Worm (Caenorhabditis elegans) whole organism, L4 larva: ENCODE results near the gene twk-44.

Source experiments
- R02D3.7 ChIP-seq: fragments of 150-350 bp; sonication (generic microtip); optimal IDR thresholded peaks from 3 replicates; lab custom pipeline; 2014; ENCODE audit warnings: missing biosample characterization, missing genetic modification characterization
- T20F7.1 ChIP-seq: fragments of 200-800 bp; sonication (Bioruptor generic); optimal IDR thresholded peaks from 2 replicates; lab custom pipeline; 2018; ENCODE audit warnings: mild to moderate bottlenecking, missing genetic modification characterization, missing compliant biosample characterization
- T26A8.4 ChIP-seq: fragments of 200-800 bp; sonication (Bioruptor generic); IDR thresholded peaks from 2 replicates; pipeline ENCODE4 v1.3.6; 2022; ENCODE audit warnings: missing genetic modification characterization, missing compliant biosample characterization
- Y48G9A.11 ChIP-seq: fragments of 200-800 bp; sonication (Bioruptor generic); IDR thresholded peaks from 2 replicates; pipeline ENCODE4 v1.3.6; 2022; ENCODE audit warnings: missing genetic modification reagents, missing genetic modification characterization, missing compliant biosample characterization
- ZK337.2 ChIP-seq: fragments of 200-800 bp; sonication (Bioruptor generic); IDR thresholded peaks from 2 replicates; pipeline ENCODE4 v1.3.6; 2022; ENCODE audit warnings: missing genetic modification reagents, missing genetic modification characterization, missing compliant biosample characterization
- ZK546.5 ChIP-seq, 2 experiments: sonication (generic microtip); optimal IDR thresholded peaks; 2 replicates each; lab custom pipeline; 2017; ENCODE audit warnings: missing biosample characterization in 2 of 2, missing genetic modification characterization in 2 of 2
- aha-1 ChIP-seq: fragments of 150-350 bp; peaks from one replicate; lab custom pipeline; 2014; ENCODE audit warnings: missing biosample characterization, missing genetic modification characterization
- ceh-82 ChIP-seq: sonication (generic microtip); optimal IDR thresholded peaks from 2 replicates; lab custom pipeline; 2017; ENCODE audit warnings: missing biosample characterization, missing genetic modification characterization
- daf-12 ChIP-seq: fragments of 150-350 bp; optimal IDR thresholded peaks from 2 replicates; lab custom pipeline; 2014; ENCODE audit warnings: missing biosample characterization, missing genetic modification reagents, missing genetic modification characterization
- daf-8 ChIP-seq: fragments of 200-800 bp; sonication (Bioruptor generic); IDR thresholded peaks from 2 replicates; pipeline ENCODE4 v1.3.6; 2022; ENCODE audit warnings: missing genetic modification characterization, missing compliant biosample characterization
- dmd-6 ChIP-seq: fragments of 200-800 bp; sonication (Bioruptor generic); IDR thresholded peaks from 2 replicates; pipeline ENCODE4 v1.3.6; 2022; ENCODE audit warnings: missing genetic modification reagents, missing genetic modification characterization, missing compliant biosample characterization
- dve-1 ChIP-seq: sonication (generic microtip); optimal IDR thresholded peaks from 2 replicates; lab custom pipeline; 2017; ENCODE audit warnings: antibody characterized with exemption, mild to moderate bottlenecking, missing genetic modification characterization, missing compliant biosample characterization; ENCODE audit not compliant: insufficient read depth
- egl-27 ChIP-seq: sonication (generic microtip); optimal IDR thresholded peaks from 3 replicates; lab custom pipeline; 2017; ENCODE audit warnings: missing biosample characterization, missing genetic modification reagents, missing genetic modification characterization
- egl-43 ChIP-seq: fragments of 200-800 bp; sonication (Bioruptor generic); IDR thresholded peaks from 2 replicates; pipeline ENCODE4 v1.3.6; 2022; ENCODE audit warnings: missing genetic modification reagents, missing genetic modification characterization, missing compliant biosample characterization
- fkh-10 ChIP-seq: fragments of 150-350 bp; optimal IDR thresholded peaks from 2 replicates; lab custom pipeline; 2014; ENCODE audit warnings: missing biosample characterization, missing genetic modification reagents, missing genetic modification characterization
- fos-1 ChIP-seq: fragments of 150-350 bp; optimal IDR thresholded peaks from 2 replicates; lab custom pipeline; 2014; ENCODE audit warnings: missing biosample characterization, missing genetic modification characterization
- lim-7 ChIP-seq: fragments of 200-800 bp; sonication (Bioruptor generic); IDR thresholded peaks from 2 replicates; pipeline ENCODE4 v1.3.6; 2022; ENCODE audit warnings: missing genetic modification characterization, missing compliant biosample characterization
- lin-1 ChIP-seq: fragments of 200-800 bp; sonication (Bioruptor generic); IDR thresholded peaks from 2 replicates; pipeline ENCODE4 v1.3.6; 2022; ENCODE audit warnings: missing genetic modification reagents, missing genetic modification characterization, missing compliant biosample characterization
- lin-38 ChIP-seq: fragments of 200-800 bp; sonication (Bioruptor generic); IDR thresholded peaks from 2 replicates; pipeline ENCODE4 v1.3.6; 2022; ENCODE audit warnings: missing genetic modification reagents, missing genetic modification characterization, missing compliant biosample characterization
- lir-3 ChIP-seq: sonication (generic microtip); optimal IDR thresholded peaks from 2 replicates; lab custom pipeline; 2016; ENCODE audit warnings: mild to moderate bottlenecking, missing genetic modification characterization, missing compliant biosample characterization
- madf-5 ChIP-seq, 2 experiments: fragments of 200-800 bp; sonication (Bioruptor generic); IDR thresholded peaks; 2 replicates each; pipeline ENCODE4 v1.3.6; 2022; ENCODE audit warnings: missing compliant biosample characterization in 2 of 2, missing genetic modification characterization in 2 of 2
- madf-9 ChIP-seq: fragments of 200-800 bp; sonication (Bioruptor generic); conservative IDR thresholded peaks from 2 replicates; pipeline ENCODE4 v1.3.6; 2022; ENCODE audit warnings: missing genetic modification reagents, missing genetic modification characterization, missing compliant biosample characterization
- mdl-1 ChIP-seq, 2 experiments: fragments of 150-350 bp in 1 of 2; sonication (generic microtip) in 1 of 2; optimal IDR thresholded peaks; 2 replicates each; lab custom pipeline; 2014 to 2017; ENCODE audit warnings: missing biosample characterization in 2 of 2, missing genetic modification characterization in 2 of 2
- mdt-29 ChIP-seq: fragments of 200-800 bp; sonication (Bioruptor generic); IDR thresholded peaks from 2 replicates; pipeline ENCODE4 v1.3.6; 2022; ENCODE audit warnings: missing genetic modification reagents, missing genetic modification characterization, missing compliant biosample characterization
- mep-1 ChIP-seq: fragments of 150-350 bp; sonication (generic microtip); optimal IDR thresholded peaks from 3 replicates; lab custom pipeline; 2014; ENCODE audit warnings: missing biosample characterization, missing genetic modification characterization
- mes-2 ChIP-seq: sonication (generic microtip); optimal IDR thresholded peaks from 2 replicates; lab custom pipeline; 2016; ENCODE audit warnings: missing genotype, mild to moderate bottlenecking, missing genetic modification characterization, missing compliant biosample characterization; ENCODE audit not compliant: poor library complexity, severe bottlenecking
- mxl-3 ChIP-seq: fragments of 200-800 bp; sonication (Bioruptor generic); optimal IDR thresholded peaks from 2 replicates; lab custom pipeline; 2018; ENCODE audit warnings: mild to moderate bottlenecking, missing genetic modification characterization, missing compliant biosample characterization
- nhr-102 ChIP-seq: sonication (generic microtip); optimal IDR thresholded peaks from 2 replicates; lab custom pipeline; 2016; ENCODE audit warnings: mild to moderate bottlenecking, missing genetic modification characterization, moderate library complexity, missing compliant biosample characterization
- nhr-11 ChIP-seq: fragments of 150-350 bp; optimal IDR thresholded peaks from 2 replicates; lab custom pipeline; 2014; ENCODE audit warnings: missing biosample characterization, missing genetic modification characterization
- nhr-28 ChIP-seq: fragments of 150-350 bp; optimal IDR thresholded peaks from 2 replicates; lab custom pipeline; 2014; ENCODE audit warnings: missing biosample characterization, missing genetic modification characterization
- nhr-41 ChIP-seq: fragments of 200-800 bp; sonication (Bioruptor generic); IDR thresholded peaks from 2 replicates; pipeline ENCODE4 v1.3.6; 2022; ENCODE audit warnings: missing genetic modification reagents, missing genetic modification characterization, missing compliant biosample characterization
- nhr-48 ChIP-seq: sonication (generic microtip); optimal IDR thresholded peaks from 2 replicates; lab custom pipeline; 2016; ENCODE audit warnings: mild to moderate bottlenecking, missing genetic modification characterization, missing compliant biosample characterization
- nhr-6 ChIP-seq: fragments of 150-350 bp; optimal IDR thresholded peaks from 2 replicates; lab custom pipeline; 2014; ENCODE audit warnings: missing biosample characterization, missing genetic modification characterization
- rbr-2 ChIP-seq: sonication (generic microtip); optimal IDR thresholded peaks from 2 replicates; lab custom pipeline; 2016; ENCODE audit warnings: missing genotype, missing genetic modification characterization, missing compliant biosample characterization
- saeg-2 ChIP-seq: fragments of 200-800 bp; sonication (Bioruptor generic); IDR thresholded peaks from 2 replicates; pipeline ENCODE4 v1.3.6; 2022; ENCODE audit warnings: missing genetic modification reagents, missing genetic modification characterization, missing compliant biosample characterization
- skn-1 ChIP-seq: fragments of 150-350 bp; optimal IDR thresholded peaks from 2 replicates; lab custom pipeline; 2014; ENCODE audit warnings: missing biosample characterization, missing genetic modification characterization
- snpc-1.2 ChIP-seq: fragments of 200-800 bp; sonication (Bioruptor generic); IDR thresholded peaks from 2 replicates; pipeline ENCODE4 v1.3.6; 2022; ENCODE audit warnings: missing genetic modification reagents, missing genetic modification characterization, missing compliant biosample characterization
- tra-1 ChIP-seq: fragments of 200-800 bp; sonication (Bioruptor generic); IDR thresholded peaks from 2 replicates; pipeline ENCODE4 v1.3.6; 2022; ENCODE audit warnings: missing genetic modification reagents, missing genetic modification characterization, missing compliant biosample characterization
- unc-130 ChIP-seq: sonication (generic microtip); optimal IDR thresholded peaks from 2 replicates; lab custom pipeline; 2016; ENCODE audit warnings: missing genetic modification reagents, missing genetic modification characterization, missing compliant biosample characterization
- zfp-2 ChIP-seq: sonication (generic microtip); optimal IDR thresholded peaks from 2 replicates; lab custom pipeline; 2016; ENCODE audit warnings: mild to moderate bottlenecking, missing genetic modification characterization, missing compliant biosample characterization
- zfp-3 ChIP-seq: fragments of 200-800 bp; sonication (Bioruptor generic); conservative IDR thresholded peaks from 2 replicates; pipeline ENCODE4 v1.3.6; 2022; ENCODE audit warnings: missing genetic modification reagents, missing genetic modification characterization, missing compliant biosample characterization

Gene twk-44

DNA sequence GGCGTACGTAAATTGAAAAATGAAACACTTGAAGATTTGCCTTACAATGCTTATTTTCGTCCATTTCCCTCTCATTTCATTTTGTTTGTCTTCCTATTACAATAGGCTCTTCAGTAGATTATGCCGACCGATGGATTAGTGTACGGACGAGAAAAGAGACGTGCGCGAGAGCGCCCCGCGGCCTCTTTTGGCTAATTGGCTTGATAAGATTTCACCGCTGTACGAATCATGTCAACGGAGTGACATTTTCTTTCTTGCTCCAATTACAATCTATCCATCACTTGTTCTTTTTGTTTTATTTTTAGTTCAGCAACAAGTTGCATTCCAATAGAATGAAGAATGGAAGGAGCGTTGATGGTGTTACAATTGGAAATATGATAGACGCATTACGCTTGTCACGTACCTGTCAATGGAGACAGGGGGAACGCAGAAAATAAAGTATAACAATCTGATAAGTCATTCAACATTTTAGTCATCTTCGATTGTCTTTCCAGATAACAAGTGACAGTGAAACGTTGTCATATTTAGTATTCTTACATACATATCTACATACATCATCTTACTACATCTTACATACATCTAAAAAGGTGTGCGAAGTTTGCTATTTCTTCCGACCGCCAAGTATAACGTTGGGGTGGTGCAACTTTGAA, 18.7 kb downstream of the twk-44 start (continued):
- TF ChIP-seq dve-1 (tag; lab: Kevin White, UChicago), result peak; percentile 64
- TF ChIP-seq fkh-10 (GFP tag; lab: Kevin White, UChicago), result no peak
- no peak for TF ChIP-seq lin-38 (GFP tag; lab: Robert Waterston, UW)
- TF ChIP-seq egl-43 (GFP tag; lab: Robert Waterston, UW), result no peak
- TF ChIP-seq dmd-6 (GFP tag; lab: Robert Waterston, UW), result peak; percentile 81
- TF ChIP-seq mep-1 (tag; lab: Kevin White, UChicago), result no peak
- TF ChIP-seq mxl-3, result no peak

DNA sequence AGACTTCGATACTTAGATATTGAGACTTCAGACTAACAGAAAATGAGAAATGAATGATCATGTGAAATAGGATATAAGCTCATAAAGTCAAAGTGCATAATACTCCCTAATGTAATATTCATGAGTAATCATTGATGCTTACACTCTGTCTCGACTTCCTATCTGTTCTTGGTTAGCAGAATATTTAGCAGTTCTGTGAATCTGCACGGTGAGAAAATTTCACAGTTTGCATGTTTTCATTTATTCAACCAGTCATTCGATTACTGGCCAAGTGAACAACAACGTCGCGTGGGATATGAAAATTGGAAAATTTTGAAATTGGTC, 19.5 kb downstream of the twk-44 start:
- no peak for TF ChIP-seq zfp-2 (tag; lab: Kevin White, UChicago)
- no peak for TF ChIP-seq R02D3.7 (tag; lab: Kevin White, UChicago)
- no peak for TF ChIP-seq nhr-48 (tag; lab: Kevin White, UChicago)
- TF ChIP-seq dmd-6 (GFP tag; lab: Robert Waterston, UW), result no peak
- TF ChIP-seq T26A8.4 (GFP tag; lab: Robert Waterston, UW), result no peak
- no peak for TF ChIP-seq nhr-102 (tag; lab: Kevin White, UChicago)
- no peak for TF ChIP-seq unc-130 (GFP tag; lab: Kevin White, UChicago)
- TF ChIP-seq skn-1, result no peak
- no peak for TF ChIP-seq mes-2 (tag; lab: Kevin White, UChicago)
- no peak for TF ChIP-seq aha-1

DNA sequence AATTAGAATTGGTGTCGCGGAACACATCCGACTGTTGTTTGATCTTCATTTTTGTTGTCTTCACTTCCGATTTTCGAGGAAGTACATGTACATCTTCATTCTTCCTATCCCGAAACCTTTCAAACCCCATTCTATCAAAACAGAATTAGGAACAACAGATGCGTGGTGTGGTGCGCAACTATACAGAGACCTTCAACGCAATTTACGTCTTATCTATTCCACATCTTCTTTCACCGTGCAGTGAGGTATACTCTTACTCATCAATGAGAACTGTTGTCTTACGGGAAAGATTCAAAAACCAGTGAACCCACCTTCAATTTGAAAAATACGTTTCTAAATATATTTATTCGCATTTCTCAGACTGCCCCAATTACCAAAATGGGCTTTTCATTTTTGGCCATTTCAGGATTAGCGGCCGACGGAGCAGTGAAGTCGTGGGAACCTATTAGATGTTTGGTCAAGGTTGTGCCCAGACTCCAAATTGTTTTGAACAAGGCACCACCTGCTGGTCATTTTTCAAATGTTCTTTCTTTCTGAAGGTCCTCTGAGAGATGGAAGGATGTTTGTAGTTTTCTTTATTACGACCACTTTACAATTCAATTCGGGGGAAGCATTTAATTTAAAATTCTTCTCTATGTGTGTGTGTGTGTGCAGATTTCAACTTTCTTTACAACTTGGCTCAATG, 20.0 kb downstream of the twk-44 start:
- peak; percentile 13 for TF ChIP-seq aha-1
- TF ChIP-seq tra-1 (GFP tag; lab: Robert Waterston, UW), result 0 out of 2 replicates have a peak, but pooled peaks have one; percentile 31
- TF ChIP-seq snpc-1.2 (GFP tag; lab: Robert Waterston, UW), result no peak

DNA sequence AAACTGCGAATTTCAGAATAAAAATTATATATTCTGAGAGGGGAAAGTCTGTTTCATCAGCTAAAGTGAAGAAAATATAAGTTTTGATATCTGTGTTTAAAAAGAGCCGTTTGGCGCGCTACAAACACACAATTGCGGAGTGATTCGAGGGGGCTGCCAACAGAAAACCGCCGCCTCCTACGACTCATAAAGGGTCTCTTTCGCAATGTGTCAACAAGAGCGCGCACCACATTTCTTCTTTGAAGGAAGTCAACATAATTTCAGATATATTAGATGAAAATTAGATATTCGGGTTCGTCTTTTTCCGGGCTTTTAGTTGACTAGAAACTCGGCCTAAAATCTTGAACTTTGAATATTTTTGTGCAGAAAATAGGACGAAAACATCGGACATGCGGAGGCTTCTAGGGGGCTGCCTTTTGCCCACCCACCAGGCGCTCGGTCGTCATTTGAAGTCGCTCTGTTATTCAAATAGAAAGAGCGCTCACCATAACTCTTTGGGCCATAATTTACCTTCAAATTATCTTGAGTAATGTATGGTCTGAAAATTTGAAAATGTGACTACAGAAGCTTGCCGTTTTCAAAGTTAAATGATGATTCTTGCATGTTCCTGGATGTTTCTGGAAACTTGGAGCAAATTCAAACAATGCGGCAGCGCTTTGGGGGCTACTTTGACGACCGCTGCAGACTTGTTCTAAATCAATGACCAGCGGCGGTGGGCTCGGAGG, 21.0 kb downstream of the twk-44 start:
- peak; percentile 79 for TF ChIP-seq lin-38 (GFP tag; lab: Robert Waterston, UW)
- TF ChIP-seq mes-2 (tag; lab: Kevin White, UChicago), result peak; percentile 68
- peak; percentile 97 for TF ChIP-seq rbr-2 (tag; lab: Kevin White, UChicago)
- peak; percentile 94 for TF ChIP-seq saeg-2 (GFP tag; lab: Robert Waterston, UW)
- TF ChIP-seq ZK546.5 (tag; optimal IDR thresholded peaks at IDR 0.05; lab: Kevin White, UChicago), result peak; percentile 8 to 79
- peak; percentile 48 for TF ChIP-seq lim-7 (GFP tag; lab: Robert Waterston, UW)
- TF ChIP-seq tra-1 (GFP tag; lab: Robert Waterston, UW), result peak; percentile 96
- TF ChIP-seq zfp-3 (GFP tag; lab: Robert Waterston, UW), result peak; percentile 93
- peak; percentile 84 for TF ChIP-seq nhr-6 (tag; lab: Kevin White, UChicago)
- peak; percentile 86 for TF ChIP-seq nhr-28 (tag; lab: Kevin White, UChicago)
- TF ChIP-seq lir-3, result peak; percentile 16
- TF ChIP-seq ceh-82 (tag; lab: Kevin White, UChicago), result no peak
- TF ChIP-seq daf-12, result no peak
- TF ChIP-seq snpc-1.2 (GFP tag; lab: Robert Waterston, UW), result no peak
- no peak for TF ChIP-seq egl-27 (tag; lab: Kevin White, UChicago)
- peak; percentile 64 for TF ChIP-seq fkh-10 (GFP tag; lab: Kevin White, UChicago)
- no peak for TF ChIP-seq skn-1
- peak; percentile 90 for TF ChIP-seq T20F7.1 (GFP tag; lab: Kevin White, UChicago)
- TF ChIP-seq fos-1 (tag; lab: Kevin White, UChicago), result peak; percentile 80
- TF ChIP-seq nhr-41 (GFP tag; lab: Robert Waterston, UW), result no peak
- peak; percentile 94 for TF ChIP-seq mdt-29 (GFP tag; lab: Robert Waterston, UW)
- peak; percentile 69; the same call in 1 of the 2 replicates for TF ChIP-seq lin-1 (GFP tag; lab: Robert Waterston, UW)
- peak; percentile 54; the same call in 1 of the 2 replicates for TF ChIP-seq Y48G9A.11
- 0 out of 4 replicates have a peak, but pooled peaks of 1 of the 2 experiments have one; percentile 36 for TF ChIP-seq madf-5 (GFP tag; IDR thresholded peaks at IDR 0.05; lab: Robert Waterston, UW)
- peak; percentile 91 for TF ChIP-seq daf-8 (GFP tag; lab: Robert Waterston, UW)
- peak; percentile 75 for TF ChIP-seq madf-9 (GFP tag; lab: Robert Waterston, UW)
- peak; percentile 65 for TF ChIP-seq nhr-11 (tag; lab: Kevin White, UChicago)
- no peak for TF ChIP-seq ZK337.2 (GFP tag; lab: Robert Waterston, UW)
- TF ChIP-seq mdl-1 (tag; optimal IDR thresholded peaks at IDR 0.05; lab: Kevin White, UChicago), result peak; percentile 67 to 81
